Fruit fly (Drosophila melanogaster): ENCODE measurements around the gene CG14722.

CG14722 gene

DNA sequence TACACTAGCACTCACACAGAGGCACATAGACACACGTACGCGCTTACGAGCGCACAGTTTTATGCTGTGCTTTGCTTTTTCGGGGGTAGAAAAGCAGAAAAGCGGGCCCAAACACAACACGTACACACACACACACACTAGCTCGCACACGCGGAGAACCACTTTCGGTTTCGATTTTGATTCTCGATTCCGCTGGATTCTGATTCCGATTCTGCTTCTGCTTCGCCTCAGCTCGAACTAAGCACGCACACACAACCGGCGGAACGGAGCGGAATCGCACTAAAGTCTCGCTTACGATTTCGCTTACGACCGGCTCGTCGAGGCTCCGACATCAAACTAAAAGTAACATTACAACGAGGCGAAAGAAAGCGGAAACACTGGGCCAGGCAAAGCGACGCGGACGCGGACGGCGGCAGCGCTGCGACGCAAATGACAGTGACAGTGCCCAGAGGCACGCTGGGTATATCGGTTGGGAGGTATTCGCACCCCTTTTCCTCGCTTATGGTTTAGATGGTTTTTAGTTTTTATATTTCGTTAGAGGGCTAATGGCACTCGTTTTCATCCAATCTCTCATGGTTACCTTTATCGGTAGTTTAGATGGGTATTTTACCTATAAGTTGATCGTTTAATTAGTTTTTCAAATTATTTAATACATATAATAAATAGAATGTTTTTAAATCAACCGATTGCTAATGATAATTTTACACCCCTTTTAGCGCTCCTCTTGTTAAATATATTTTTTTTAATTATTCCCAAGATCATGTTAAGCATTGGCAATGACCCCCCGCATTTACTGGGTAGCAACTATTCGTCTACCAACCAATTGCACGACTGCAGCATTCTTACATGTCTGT, 36.5 kb downstream of the CG14722 start (continued):
- peak; percentile 70 for TF ChIP-seq grau (tag; optimal IDR thresholded peaks at IDR 0.05)
- peak; percentile 56 for TF ChIP-seq CG2120 (GFP tag; optimal IDR thresholded peaks at IDR 0.05)
- peak; percentile 37; the same call in 1 of the 3 replicates for TF ChIP-seq CG11695 (GFP tag; IDR thresholded peaks at IDR 0.05)
- TF ChIP-seq CG10979 (tag; optimal IDR thresholded peaks at IDR 0.05), result peak; percentile 54

DNA sequence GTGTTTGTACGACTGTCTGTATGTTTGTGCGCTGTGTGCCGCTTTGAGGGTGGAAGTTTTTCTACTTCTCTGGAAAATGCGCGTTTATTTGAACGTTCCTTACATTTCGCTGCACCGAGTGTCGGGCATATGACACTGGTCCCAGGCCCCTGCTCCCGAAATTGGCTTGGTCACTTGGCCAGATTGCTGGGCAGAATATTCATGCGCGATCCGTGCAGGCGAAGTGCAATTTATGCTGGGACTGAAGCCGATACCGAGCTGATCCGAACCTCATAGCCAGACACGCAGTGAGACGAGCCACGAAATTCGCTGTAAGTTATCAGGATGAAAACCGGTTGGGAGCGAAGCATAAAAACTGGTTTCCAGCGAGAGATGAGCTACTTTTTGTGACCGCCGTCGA, 37.2 kb downstream of the CG14722 start:
- TF ChIP-seq Dll (GFP tag; IDR thresholded peaks at IDR 0.05; ENCODE audit: partially characterized antibody) (no peak), Hsf (GFP tag; optimal IDR thresholded peaks at IDR 0.05) (no peak), CG7357 (GFP tag; IDR thresholded peaks at IDR 0.05) (no peak), B-H1 (GFP tag; IDR thresholded peaks at IDR 0.05) (no peak), CG8089 (GFP tag; optimal IDR thresholded peaks at IDR 0.05) (no peak), CG15696 (tag; optimal IDR thresholded peaks at IDR 0.05) (no peak), Hr3 (GFP tag; optimal IDR thresholded peaks at IDR 0.05) (no peak), tna (GFP tag; IDR thresholded peaks at IDR 0.05; ENCODE audit: partially characterized antibody) (no peak), CG5953 (GFP tag; IDR thresholded peaks at IDR 0.05) (0 out of 2 replicates have a peak, but pooled peaks have one; percentile 43), MBD-R2 (GFP tag; IDR thresholded peaks at IDR 0.05) (no peak), gce (GFP tag; IDR thresholded peaks at IDR 0.05) (peak; percentile 19; the same call in 1 of the 3 replicates), trh (GFP tag; optimal IDR thresholded peaks at IDR 0.05) (no peak), Lim3 (GFP tag; IDR thresholded peaks at IDR 0.05) (no peak), B-H2 (GFP tag; optimal IDR thresholded peaks at IDR 0.05) (no peak), CG1024 (GFP tag; IDR thresholded peaks at IDR 0.05) (no peak), prd (optimal IDR thresholded peaks at IDR 0.05) (no peak), prd (GFP tag; IDR thresholded peaks at IDR 0.05) (peak; percentile 26; the same call in 1 of the 3 replicates), CG12155 (GFP tag; optimal IDR thresholded peaks at IDR 0.05) (no peak), nerfin-1 (tag; optimal IDR thresholded peaks at IDR 0.05) (no peak), CG17568 (GFP tag; optimal IDR thresholded peaks at IDR 0.05) (no peak), CG12299 (tag; optimal IDR thresholded peaks at IDR 0.05) (no peak), Rx (GFP tag; IDR thresholded peaks at IDR 0.05) (no peak), Deaf1 (tag; optimal IDR thresholded peaks at IDR 0.05) (peak; percentile 70), CG2199 (GFP tag; IDR thresholded peaks at IDR 0.05) (0 out of 3 replicates have a peak, but pooled peaks have one; percentile 52), gt (GFP tag; IDR thresholded peaks at IDR 0.05) (no peak), stc (GFP tag; IDR thresholded peaks at IDR 0.05) (no peak), CG32532 (GFP tag; IDR thresholded peaks at IDR 0.05) (no peak), Opbp (GFP tag; IDR thresholded peaks at IDR 0.05; ENCODE audit: partially characterized antibody) (peak; percentile 34; the same call in 1 of the 3 replicates), disco-r (GFP tag; optimal IDR thresholded peaks at IDR 0.05) (no peak), CG14667 (GFP tag; IDR thresholded peaks at IDR 0.05) (no peak), NfI (GFP tag; optimal IDR thresholded peaks at IDR 0.05) (no peak), Chrac-16 (GFP tag; optimal IDR thresholded peaks at IDR 0.05) (no peak), HLHmδ (GFP tag; optimal IDR thresholded peaks at IDR 0.05) (peak; percentile 42), D19A (tag; optimal IDR thresholded peaks at IDR 0.05) (no peak), amos (GFP tag; IDR thresholded peaks at IDR 0.05; ENCODE audit: partially characterized antibody) (peak; percentile 25; the same call in 1 of the 2 replicates), CG14441 (GFP tag; IDR thresholded peaks at IDR 0.05) (peak; percentile 21; the same call in 1 of the 2 replicates), Dref (GFP tag; IDR thresholded peaks at IDR 0.05) (no peak), CG10959 (GFP tag; IDR thresholded peaks at IDR 0.05) (0 out of 2 replicates have a peak, but pooled peaks have one; percentile 14), CG13296 (GFP tag; optimal IDR thresholded peaks at IDR 0.05) (no peak), pita (GFP tag; optimal IDR thresholded peaks at IDR 0.05) (no peak), Bgb (GFP tag; IDR thresholded peaks at IDR 0.05; ENCODE audit: partially characterized antibody) (peak; percentile 36), ranshi (GFP tag; IDR thresholded peaks at IDR 0.05) (peak; percentile 53), pros (GFP tag; optimal IDR thresholded peaks at IDR 0.05) (peak; percentile 64), ttk (GFP tag; IDR thresholded peaks at IDR 0.05) (peak; percentile 48; the same call in 1 of the 2 replicates)
